Fruit fly (Drosophila melanogaster) whole organism, embryonic: ENCODE measurements around the gene CG8460.

Experiments used
- Bgb ChIP-seq: fragments of 200-800 bp; sonication (Bioruptor generic); IDR thresholded peaks from 2 replicates; pipeline ENCODE4 v1.3.6; 2022; ENCODE audit warnings: missing biosample characterization, missing genetic modification characterization; ENCODE audit not compliant: partially characterized antibody
- CG10267 ChIP-seq: fragments of 200-800 bp; sonication (Bioruptor generic); optimal IDR thresholded peaks from 2 replicates; lab custom pipeline; 2018; ENCODE audit warnings: missing biosample characterization, mild to moderate bottlenecking, missing genetic modification characterization, moderate library complexity
- CG10543 ChIP-seq: fragments of 200-800 bp; sonication (Bioruptor generic); optimal IDR thresholded peaks from 3 replicates; lab custom pipeline; 2017; ENCODE audit warnings: missing biosample characterization, mild to moderate bottlenecking, missing genetic modification characterization, moderate library complexity
- CG10654 ChIP-seq: fragments of 200-800 bp; sonication (Bioruptor generic); optimal IDR thresholded peaks from 2 replicates; lab custom pipeline; 2016; ENCODE audit warnings: missing biosample characterization, missing genetic modification characterization
- CG11456 ChIP-seq: fragments of 200-800 bp; sonication (Bioruptor generic); IDR thresholded peaks from 3 replicates; pipeline ENCODE4 v1.3.6; 2022; ENCODE audit warnings: missing biosample characterization, missing genetic modification characterization
- CG11695 ChIP-seq: fragments of 200-800 bp; sonication (Bioruptor generic); IDR thresholded peaks from 3 replicates; pipeline ENCODE4 v1.3.6; 2022; ENCODE audit warnings: missing biosample characterization, missing genetic modification characterization
- CG14965 ChIP-seq: fragments of 200-800 bp; sonication (Bioruptor generic); optimal IDR thresholded peaks from 2 replicates; lab custom pipeline; 2016; ENCODE audit warnings: missing biosample characterization, missing genetic modification characterization, borderline replicate concordance
- CG15073 ChIP-seq: fragments of 200-800 bp; sonication (Bioruptor generic); optimal IDR thresholded peaks from 2 replicates; lab custom pipeline; 2016; ENCODE audit warnings: missing biosample characterization, missing genetic modification characterization
- CG1603 ChIP-seq: fragments of 200-800 bp; sonication (Bioruptor generic); optimal IDR thresholded peaks from 2 replicates; lab custom pipeline; 2019; ENCODE audit warnings: missing biosample characterization, mild to moderate bottlenecking, missing genetic modification characterization, moderate library complexity
- CG17829 ChIP-seq: fragments of 200-800 bp; optimal IDR thresholded peaks from 2 replicates; lab custom pipeline; 2019; ENCODE audit warnings: missing biosample characterization, mild to moderate bottlenecking, missing genetic modification characterization, moderate library complexity
- CG17912 ChIP-seq: fragments of 200-800 bp; sonication (Bioruptor generic); optimal IDR thresholded peaks from 2 replicates; lab custom pipeline; 2018; ENCODE audit warnings: missing biosample characterization, mild to moderate bottlenecking, missing genetic modification characterization
- CG2116 ChIP-seq: fragments of 200-800 bp; sonication (Bioruptor generic); optimal IDR thresholded peaks from 3 replicates; lab custom pipeline; 2018; ENCODE audit warnings: missing biosample characterization, mild to moderate bottlenecking, missing genetic modification characterization
- CG2875 ChIP-seq: fragments of 200-800 bp; sonication (Bioruptor generic); optimal IDR thresholded peaks from 2 replicates; lab custom pipeline; 2017; ENCODE audit warnings: missing biosample characterization, mild to moderate bottlenecking, missing genetic modification characterization, missing genetic modification reagents
- CG32772 ChIP-seq: fragments of 200-800 bp; sonication (Bioruptor generic); IDR thresholded peaks from 2 replicates; pipeline ENCODE4 v1.3.6; 2022; ENCODE audit warnings: missing biosample characterization, missing genetic modification characterization
- CG34376 ChIP-seq: fragments of 200-800 bp; sonication (Bioruptor generic); optimal IDR thresholded peaks from 2 replicates; lab custom pipeline; 2018; ENCODE audit warnings: missing biosample characterization, mild to moderate bottlenecking, missing genetic modification characterization
- CG3847 ChIP-seq: fragments of 200-800 bp; sonication (Bioruptor generic); IDR thresholded peaks from 2 replicates; pipeline ENCODE4 v1.3.6; 2022; ENCODE audit warnings: missing biosample characterization, missing genetic modification characterization
- CG3995 ChIP-seq: fragments of 200-800 bp; sonication (Bioruptor generic); optimal IDR thresholded peaks from 3 replicates; lab custom pipeline; 2016; ENCODE audit warnings: missing biosample characterization, missing genetic modification characterization
- CG4820 ChIP-seq: fragments of 200-800 bp; sonication (Bioruptor generic); optimal IDR thresholded peaks from 3 replicates; lab custom pipeline; 2016; ENCODE audit warnings: missing biosample characterization, missing genetic modification characterization
- CG6654 ChIP-seq: fragments of 200-800 bp; sonication (Bioruptor generic); optimal IDR thresholded peaks from 2 replicates; lab custom pipeline; 2017; ENCODE audit warnings: missing biosample characterization, mild to moderate bottlenecking, missing genetic modification characterization
- CG6689 ChIP-seq: fragments of 200-800 bp; sonication (Bioruptor generic); IDR thresholded peaks from 2 replicates; pipeline ENCODE4 v1.3.6; 2022; ENCODE audit warnings: missing biosample characterization, missing genetic modification characterization
- CG7271 ChIP-seq: fragments of 200-800 bp; sonication (Bioruptor generic); optimal IDR thresholded peaks from 2 replicates; lab custom pipeline; 2018; ENCODE audit warnings: missing biosample characterization, mild to moderate bottlenecking, missing genetic modification characterization, moderate library complexity
- CG7839 ChIP-seq: fragments of 200-800 bp; sonication (Bioruptor generic); optimal IDR thresholded peaks from 3 replicates; lab custom pipeline; 2018; ENCODE audit warnings: missing biosample characterization, mild to moderate bottlenecking, missing genetic modification characterization, moderate library complexity
- CG8765 ChIP-seq: fragments of 200-800 bp; sonication (Bioruptor generic); IDR thresholded peaks from 2 replicates; pipeline ENCODE4 v1.3.6; 2022; ENCODE audit warnings: missing biosample characterization, missing genetic modification characterization
- D ChIP-seq, 2 experiments: fragments of 200-800 bp in 1 of 2; fragments of >200 bp in 1 of 2; sonication (Bioruptor generic) in 1 of 2; optimal IDR thresholded peaks; 2 replicates in 1 of 2; 3 replicates in 1 of 2; lab custom pipeline; 2017; ENCODE audit warnings: mild to moderate bottlenecking in 1 of 2, missing biosample characterization in 1 of 2, missing genetic modification characterization in 1 of 2, missing genetic modification reagents in 1 of 2
- Dbx ChIP-seq: fragments of 200-800 bp; sonication (Bioruptor generic); IDR thresholded peaks from 3 replicates; pipeline ENCODE4 v1.3.6; 2022; ENCODE audit warnings: missing biosample characterization, missing genetic modification characterization
- Dll ChIP-seq: fragments of 200-800 bp; sonication (Bioruptor generic); IDR thresholded peaks from 4 replicates; pipeline ENCODE4 v1.3.6; 2022; ENCODE audit warnings: missing biosample characterization, missing genetic modification characterization; ENCODE audit not compliant: partially characterized antibody
- Dp ChIP-seq: fragments of 200-800 bp; sonication (Bioruptor generic); optimal IDR thresholded peaks from 2 replicates; lab custom pipeline; 2018; ENCODE audit warnings: missing biosample characterization, mild to moderate bottlenecking, missing genetic modification characterization, moderate library complexity
- Ets65A ChIP-seq: fragments of 200-800 bp; sonication (Bioruptor generic); peaks from one replicate; lab custom pipeline; 2016; ENCODE audit warnings: missing biosample characterization, missing genetic modification characterization
- GATAe ChIP-seq: fragments of 200-800 bp; sonication (Bioruptor generic); conservative IDR thresholded peaks from 2 replicates; pipeline ENCODE4 v1.3.6; 2022; ENCODE audit warnings: missing biosample characterization, missing genetic modification characterization
- HLH4C ChIP-seq: fragments of 200-800 bp; sonication (Bioruptor generic); IDR thresholded peaks from 3 replicates; pipeline ENCODE4 v1.3.6; 2022; ENCODE audit warnings: missing biosample characterization, missing genetic modification characterization; ENCODE audit not compliant: partially characterized antibody
- Hr39 ChIP-seq: fragments of >200 bp; optimal IDR thresholded peaks from 2 replicates; lab custom pipeline; 2017
- Lpt ChIP-seq: fragments of >200 bp; optimal IDR thresholded peaks from 2 replicates; lab custom pipeline; 2018; ENCODE audit warnings: missing biosample characterization, missing genetic modification characterization
- Side ChIP-seq: fragments of 200-800 bp; sonication (Bioruptor generic); optimal IDR thresholded peaks from 2 replicates; lab custom pipeline; 2016; ENCODE audit warnings: missing biosample characterization, missing genetic modification characterization
- bcd ChIP-seq: fragments of 200-800 bp; sonication (Bioruptor generic); optimal IDR thresholded peaks from 2 replicates; lab custom pipeline; 2017; ENCODE audit warnings: missing biosample characterization, mild to moderate bottlenecking, missing genetic modification characterization
- chinmo ChIP-seq: fragments of 200-800 bp; sonication (Bioruptor generic); IDR thresholded peaks from 4 replicates; pipeline ENCODE4 v1.3.6; 2022; ENCODE audit warnings: missing biosample characterization, missing genetic modification characterization; ENCODE audit not compliant: partially characterized antibody
- dm ChIP-seq: fragments of 200-800 bp; sonication (Bioruptor generic); optimal IDR thresholded peaks from 3 replicates; lab custom pipeline; 2016; ENCODE audit warnings: missing biosample characterization, missing genetic modification characterization
- fd64A ChIP-seq: fragments of 200-800 bp; sonication (Bioruptor generic); optimal IDR thresholded peaks from 3 replicates; lab custom pipeline; 2018; ENCODE audit warnings: missing biosample characterization, mild to moderate bottlenecking, missing genetic modification characterization
- gsb ChIP-seq: fragments of 200-800 bp; sonication (Bioruptor generic); IDR thresholded peaks from 2 replicates; pipeline ENCODE4 v1.3.6; 2022; ENCODE audit warnings: missing biosample characterization, missing genetic modification characterization
- gt ChIP-seq: fragments of 200-800 bp; sonication (Bioruptor generic); IDR thresholded peaks from 2 replicates; pipeline ENCODE4 v1.3.6; 2022; ENCODE audit warnings: missing biosample characterization, missing genetic modification characterization
- inv ChIP-seq: fragments of 200-800 bp; sonication (Bioruptor generic); IDR thresholded peaks from 2 replicates; pipeline ENCODE4 v1.3.6; 2022; ENCODE audit warnings: missing biosample characterization, missing genetic modification characterization; ENCODE audit not compliant: partially characterized antibody
- jigr1 ChIP-seq: fragments of 200-800 bp; sonication (Bioruptor generic); IDR thresholded peaks from 3 replicates; pipeline ENCODE4 v1.3.6; 2022; ENCODE audit warnings: missing biosample characterization, missing genetic modification characterization
- kay ChIP-seq: fragments of 200-800 bp; sonication (Bioruptor generic); optimal IDR thresholded peaks from 2 replicates; lab custom pipeline; 2016; ENCODE audit warnings: missing biosample characterization, missing genetic modification characterization
- kni ChIP-seq: fragments of 200-800 bp; sonication (Bioruptor generic); optimal IDR thresholded peaks from 3 replicates; lab custom pipeline; 2017; ENCODE audit warnings: mild to moderate bottlenecking, missing biosample characterization, missing genetic modification reagents, missing genetic modification characterization
- lilli ChIP-seq: fragments of 200-800 bp; sonication (Bioruptor generic); optimal IDR thresholded peaks from 3 replicates; lab custom pipeline; 2016; ENCODE audit warnings: missing biosample characterization, missing genetic modification characterization
- pb ChIP-seq: fragments of 200-800 bp; sonication (Bioruptor generic); optimal IDR thresholded peaks from 3 replicates; lab custom pipeline; 2016; ENCODE audit warnings: missing biosample characterization, missing genetic modification characterization
- run ChIP-seq: fragments of 200-800 bp; sonication (Bioruptor generic); optimal IDR thresholded peaks from 3 replicates; lab custom pipeline; 2018; ENCODE audit warnings: missing biosample characterization, mild to moderate bottlenecking, missing genetic modification characterization
- unpg ChIP-seq: fragments of 200-800 bp; sonication (Bioruptor generic); optimal IDR thresholded peaks from 3 replicates; lab custom pipeline; 2018; ENCODE audit warnings: missing biosample characterization, mild to moderate bottlenecking, missing genetic modification characterization, moderate library complexity
- zen ChIP-seq: fragments of 200-800 bp; sonication (Bioruptor generic); optimal IDR thresholded peaks from 3 replicates; lab custom pipeline; 2018; ENCODE audit warnings: missing biosample characterization, mild to moderate bottlenecking, missing genetic modification characterization, moderate library complexity
- zen2 ChIP-seq: fragments of 200-800 bp; sonication (Bioruptor generic); IDR thresholded peaks from 3 replicates; pipeline ENCODE4 v1.3.6; 2022; ENCODE audit warnings: missing biosample characterization, missing genetic modification characterization; ENCODE audit not compliant: partially characterized antibody

Gene CG8460

dm6 chr2L:8196757-8197530 lies at the start of gene CG8460, which contains the start of gene CG8475 (continued):
- TF ChIP-seq lilli (GFP tag; lab: Kevin White, UChicago), result no peak
- TF ChIP-seq bcd, result no peak
- TF ChIP-seq CG14965 (GFP tag; lab: Kevin White, UChicago), result no peak
- TF ChIP-seq jigr1, result no peak
- no peak for TF ChIP-seq CG10654 (GFP tag; lab: Kevin White, UChicago)
- TF ChIP-seq kni (GFP tag; lab: Kevin White, UChicago), result no peak
- no peak for TF ChIP-seq chinmo (GFP tag; lab: Robert Waterston, UW)
- peak; percentile 47; the same call in 2 of the 3 replicates for TF ChIP-seq HLH4C (GFP tag; lab: Robert Waterston, UW)
- TF ChIP-seq CG10267 (tag; lab: Kevin White, UChicago), result peak; percentile 48
- no peak for TF ChIP-seq Hr39 (lab: Kevin White, UChicago)
- peak; percentile 91 for TF ChIP-seq Dp (GFP tag; lab: Kevin White, UChicago)
- no peak for TF ChIP-seq Bgb (GFP tag; lab: Robert Waterston, UW)
- TF ChIP-seq GATAe (GFP tag; lab: Robert Waterston, UW), result no peak
- no peak; the same call in 1 of the 2 replicates for TF ChIP-seq inv
- no peak for TF ChIP-seq CG7839 (tag; lab: Kevin White, UChicago)
- TF ChIP-seq gt (GFP tag; lab: Robert Waterston, UW), result no peak
- TF ChIP-seq CG7271 (tag; lab: Kevin White, UChicago), result no peak
- no peak for TF ChIP-seq CG2875 (GFP tag; lab: Kevin White, UChicago)
- no peak for TF ChIP-seq CG17829 (tag; lab: Kevin White, UChicago)
- no peak for TF ChIP-seq pb (GFP tag; lab: Kevin White, UChicago)
- TF ChIP-seq CG8765 (GFP tag; lab: Robert Waterston, UW), result no peak
- no peak for TF ChIP-seq CG4820
- TF ChIP-seq CG6654 (GFP tag; lab: Kevin White, UChicago), result no peak
- no peak for TF ChIP-seq CG34376 (GFP tag; lab: Kevin White, UChicago)
- peak; percentile 89 for TF ChIP-seq CG3995 (GFP tag; lab: Kevin White, UChicago)
- no peak for TF ChIP-seq gsb
- peak; percentile 12 for TF ChIP-seq Ets65A (GFP tag; lab: Kevin White, UChicago)
- TF ChIP-seq CG10543 (GFP tag; lab: Kevin White, UChicago), result no peak
- TF ChIP-seq Side (GFP tag; lab: Kevin White, UChicago), result no peak
- no peak for TF ChIP-seq CG6689 (GFP tag; lab: Robert Waterston, UW)
- TF ChIP-seq CG3847 (GFP tag; lab: Robert Waterston, UW), result 0 out of 2 replicates have a peak, but pooled peaks have one; percentile 22
- TF ChIP-seq CG11695 (GFP tag; lab: Robert Waterston, UW), result no peak
- TF ChIP-seq CG15073 (GFP tag; lab: Kevin White, UChicago), result no peak
- no peak for TF ChIP-seq zen2 (GFP tag; lab: Robert Waterston, UW)
- no peak for TF ChIP-seq zen
- no peak for TF ChIP-seq Lpt (GFP tag; lab: Kevin White, UChicago)
- TF ChIP-seq CG1603, result no peak
- no peak for TF ChIP-seq unpg
- no peak for TF ChIP-seq CG11456 (GFP tag; lab: Robert Waterston, UW)
- TF ChIP-seq CG17912, result no peak
- TF ChIP-seq fd64A (GFP tag; lab: Kevin White, UChicago), result no peak
- no peak for TF ChIP-seq D (optimal IDR thresholded peaks at IDR 0.05; lab: Kevin White, UChicago)
- no peak for TF ChIP-seq D (GFP tag; optimal IDR thresholded peaks at IDR 0.05; lab: Kevin White, UChicago)
- no peak for TF ChIP-seq kay
- TF ChIP-seq Dbx (GFP tag; lab: Robert Waterston, UW), result no peak
- no peak for TF ChIP-seq CG32772
- no peak for TF ChIP-seq run (tag; lab: Kevin White, UChicago)
- TF ChIP-seq dm (GFP tag; lab: Kevin White, UChicago), result no peak
- TF ChIP-seq CG2116 (GFP tag; lab: Kevin White, UChicago), result peak; percentile 50
- peak; percentile 45; the same call in 1 of the 4 replicates for TF ChIP-seq Dll
